Fruit fly (Drosophila melanogaster): ENCODE measurements around the gene Hk.
A peak's percentile ranks its signal among the peaks of the same experiment; 100 is the strongest.

The Hk gene

dm6 chrX:10184355-10185058 lies 78.8 kb downstream of the Hk start (continued):
- TF ChIP-seq CG2199 (GFP tag; IDR thresholded peaks at IDR 0.05) (no peak), hth (optimal IDR thresholded peaks at IDR 0.05) (no peak), CG31224 (GFP tag; IDR thresholded peaks at IDR 0.05) (peak; percentile 49; the same call in 1 of the 2 replicates), CG7786 (GFP tag; optimal IDR thresholded peaks at IDR 0.05) (peak; percentile 19), chinmo (GFP tag; IDR thresholded peaks at IDR 0.05; ENCODE audit: partially characterized antibody) (no peak), ewg (GFP tag; optimal IDR thresholded peaks at IDR 0.05) (no peak), vvl (GFP tag; IDR thresholded peaks at IDR 0.05) (no peak; the same call in 1 of the 2 replicates), Rx (GFP tag; IDR thresholded peaks at IDR 0.05) (0 out of 2 replicates have a peak, but pooled peaks have one; percentile 25), org-1 (GFP tag; optimal IDR thresholded peaks at IDR 0.05) (peak; percentile 13), Dref (GFP tag; IDR thresholded peaks at IDR 0.05) (no peak), ranshi (GFP tag; IDR thresholded peaks at IDR 0.05) (peak; percentile 53; the same call in 1 of the 2 replicates), MBD-R2 (GFP tag; IDR thresholded peaks at IDR 0.05) (peak; percentile 54), CG8765 (GFP tag; IDR thresholded peaks at IDR 0.05) (no peak), jumu (GFP tag; optimal IDR thresholded peaks at IDR 0.05) (peak; percentile 48), CG6683 (GFP tag; optimal IDR thresholded peaks at IDR 0.05) (no peak), slbo (GFP tag; IDR thresholded peaks at IDR 0.05) (peak; percentile 78), knrl (GFP tag; IDR thresholded peaks at IDR 0.05; ENCODE audit: partially characterized antibody) (no peak), CG10267 (tag; optimal IDR thresholded peaks at IDR 0.05) (no peak), CG13894 (tag; optimal IDR thresholded peaks at IDR 0.05) (peak; percentile 54), Ssrp (tag; optimal IDR thresholded peaks at IDR 0.05) (no peak), CG11398 (GFP tag; optimal IDR thresholded peaks at IDR 0.05) (no peak), CG33557 (GFP tag; optimal IDR thresholded peaks at IDR 0.05) (no peak), CG11456 (GFP tag; IDR thresholded peaks at IDR 0.05) (peak; percentile 69; the same call in 1 of the 3 replicates), p53 (GFP tag; optimal IDR thresholded peaks at IDR 0.05) (no peak), nau (GFP tag; optimal IDR thresholded peaks at IDR 0.05) (no peak), Lpt (GFP tag; optimal IDR thresholded peaks at IDR 0.05) (no peak), CG7928 (GFP tag; optimal IDR thresholded peaks at IDR 0.05) (no peak), prd (optimal IDR thresholded peaks at IDR 0.05) (no peak), prd (GFP tag; IDR thresholded peaks at IDR 0.05) (peak; percentile 67), zen2 (GFP tag; IDR thresholded peaks at IDR 0.05; ENCODE audit: partially characterized antibody) (no peak), repo (GFP tag; optimal IDR thresholded peaks at IDR 0.05) (no peak), CG18476 (GFP tag; optimal IDR thresholded peaks at IDR 0.05) (no peak), sc (optimal IDR thresholded peaks at IDR 0.05) (no peak), sc (GFP tag; optimal IDR thresholded peaks at IDR 0.05) (no peak), CG8089 (GFP tag; optimal IDR thresholded peaks at IDR 0.05) (no peak), CG9437 (GFP tag; optimal IDR thresholded peaks at IDR 0.05) (no peak), disco-r (GFP tag; optimal IDR thresholded peaks at IDR 0.05) (no peak), Dip2 (GFP tag; IDR thresholded peaks at IDR 0.05) (no peak), CG7372 (GFP tag; IDR thresholded peaks at IDR 0.05) (peak; percentile 43; the same call in 1 of the 2 replicates), CG13123 (GFP tag; optimal IDR thresholded peaks at IDR 0.05) (no peak), en (GFP tag; optimal IDR thresholded peaks at IDR 0.05) (no peak), wdn (GFP tag; IDR thresholded peaks at IDR 0.05) (0 out of 2 replicates have a peak, but pooled peaks have one; percentile 21), CG11560 (tag; IDR thresholded peaks at IDR 0.05) (peak; percentile 42; the same call in 1 of the 3 replicates), Meics (GFP tag; optimal IDR thresholded peaks at IDR 0.05) (peak; percentile 72), otp (GFP tag; IDR thresholded peaks at IDR 0.05) (0 out of 3 replicates have a peak, but pooled peaks have one; percentile 40), CG10147 (GFP tag; optimal IDR thresholded peaks at IDR 0.05) (peak; percentile 33), fru (optimal IDR thresholded peaks at IDR 0.05) (no peak), CG17361 (GFP tag; IDR thresholded peaks at IDR 0.05) (no peak), ro (GFP tag; IDR thresholded peaks at IDR 0.05) (no peak), Dad (GFP tag; optimal IDR thresholded peaks at IDR 0.05) (peak; percentile 15), CG16813 (GFP tag; IDR thresholded peaks at IDR 0.05; ENCODE audit: partially characterized antibody) (no peak)

Measured in whole organism, embryonic.